Fruit fly (Drosophila melanogaster) whole organism, embryonic: ENCODE measurements around the gene CG13634.

ENCODE experiments used
- Aef1 ChIP-seq: fragments of 200-800 bp; sonication (Bioruptor generic); IDR thresholded peaks from 3 replicates; pipeline ENCODE4 v1.3.6; 2022; ENCODE audit warnings: missing biosample characterization, missing genetic modification characterization
- CG10543 ChIP-seq: fragments of 200-800 bp; sonication (Bioruptor generic); optimal IDR thresholded peaks from 3 replicates; lab custom pipeline; 2017; ENCODE audit warnings: missing biosample characterization, mild to moderate bottlenecking, missing genetic modification characterization, moderate library complexity
- CG11085 ChIP-seq: fragments of 200-800 bp; sonication (Bioruptor generic); IDR thresholded peaks from 2 replicates; pipeline ENCODE4 v1.3.6; 2022; ENCODE audit warnings: missing biosample characterization, missing genetic modification characterization
- CG11560 ChIP-seq: fragments of 200-800 bp; sonication (Bioruptor generic); IDR thresholded peaks from 3 replicates; pipeline ENCODE4 v1.3.6; 2022; ENCODE audit warnings: missing biosample characterization, missing genetic modification characterization
- CG13287 ChIP-seq: fragments of 200-800 bp; sonication (Bioruptor generic); IDR thresholded peaks from 2 replicates; pipeline ENCODE4 v1.3.6; 2022; ENCODE audit warnings: missing biosample characterization, missing genetic modification characterization; ENCODE audit not compliant: partially characterized antibody
- CG13775 ChIP-seq: fragments of 200-800 bp; sonication (Bioruptor generic); optimal IDR thresholded peaks from 3 replicates; lab custom pipeline; 2017; ENCODE audit warnings: missing biosample characterization, mild to moderate bottlenecking, missing genetic modification characterization
- CG1529 ChIP-seq: fragments of 200-800 bp; sonication (Bioruptor generic); optimal IDR thresholded peaks from 3 replicates; lab custom pipeline; 2018; ENCODE audit warnings: missing biosample characterization, missing genetic modification characterization
- CG1603 ChIP-seq: fragments of 200-800 bp; sonication (Bioruptor generic); optimal IDR thresholded peaks from 2 replicates; lab custom pipeline; 2019; ENCODE audit warnings: missing biosample characterization, mild to moderate bottlenecking, missing genetic modification characterization, moderate library complexity
- CG16779 ChIP-seq: fragments of 200-800 bp; sonication (Bioruptor generic); IDR thresholded peaks from 2 replicates; pipeline ENCODE4 v1.3.6; 2022; ENCODE audit warnings: missing biosample characterization, missing genetic modification characterization
- CG18764 ChIP-seq: fragments of 200-800 bp; sonication (Bioruptor generic); optimal IDR thresholded peaks from 3 replicates; lab custom pipeline; 2016; ENCODE audit warnings: missing biosample characterization, missing genetic modification characterization
- CG33557 ChIP-seq: fragments of 200-800 bp; sonication (Bioruptor generic); optimal IDR thresholded peaks from 2 replicates; lab custom pipeline; 2019; ENCODE audit warnings: missing biosample characterization, mild to moderate bottlenecking, missing genetic modification characterization, moderate library complexity
- CG3847 ChIP-seq: fragments of 200-800 bp; sonication (Bioruptor generic); IDR thresholded peaks from 2 replicates; pipeline ENCODE4 v1.3.6; 2022; ENCODE audit warnings: missing biosample characterization, missing genetic modification characterization
- CG6175 ChIP-seq: fragments of 200-800 bp; sonication (Bioruptor generic); IDR thresholded peaks from 3 replicates; pipeline ENCODE4 v1.3.6; 2022; ENCODE audit warnings: missing biosample characterization, missing genetic modification characterization
- CG7372 ChIP-seq: fragments of 200-800 bp; sonication (Bioruptor generic); IDR thresholded peaks from 2 replicates; pipeline ENCODE4 v1.3.6; 2022; ENCODE audit warnings: missing biosample characterization, missing genetic modification characterization
- CG8290 ChIP-seq, 3 experiments: fragments of 200-800 bp; sonication (Bioruptor generic); optimal IDR thresholded peaks; 2 replicates each; lab custom pipeline; 2016 to 2019; ENCODE audit warnings: missing biosample characterization in 3 of 3, missing genetic modification characterization in 3 of 3, mild to moderate bottlenecking in 2 of 3, moderate library complexity in 1 of 3
- CG9215 ChIP-seq: fragments of 200-800 bp; sonication (Bioruptor generic); IDR thresholded peaks from 2 replicates; pipeline ENCODE4 v1.3.6; 2022; ENCODE audit warnings: missing biosample characterization, missing genetic modification characterization
- CG9437 ChIP-seq: fragments of 200-800 bp; sonication (Bioruptor generic); optimal IDR thresholded peaks from 2 replicates; lab custom pipeline; 2018; ENCODE audit warnings: missing biosample characterization, mild to moderate bottlenecking, missing genetic modification characterization
- CG9797 ChIP-seq: fragments of 200-800 bp; sonication (Bioruptor generic); optimal IDR thresholded peaks from 3 replicates; lab custom pipeline; 2018; ENCODE audit warnings: missing biosample characterization, mild to moderate bottlenecking, missing genetic modification characterization
- CoRest ChIP-seq: fragments of 200-800 bp; sonication (Bioruptor generic); optimal IDR thresholded peaks from 3 replicates; lab custom pipeline; 2018; ENCODE audit warnings: missing biosample characterization, mild to moderate bottlenecking, missing genetic modification characterization, moderate library complexity
- ERR ChIP-seq: fragments of 200-800 bp; sonication (Bioruptor generic); optimal IDR thresholded peaks from 2 replicates; lab custom pipeline; 2016; ENCODE audit warnings: missing biosample characterization, missing genetic modification characterization
- Gug ChIP-seq: fragments of 200-800 bp; sonication (Bioruptor generic); IDR thresholded peaks from 4 replicates; pipeline ENCODE4 v1.3.6; 2022; ENCODE audit warnings: missing biosample characterization, missing genetic modification characterization
- HmgD ChIP-seq: fragments of 200-800 bp; sonication (Bioruptor generic); optimal IDR thresholded peaks from 3 replicates; lab custom pipeline; 2016; ENCODE audit warnings: missing biosample characterization, missing genetic modification characterization
- MESR4 ChIP-seq: fragments of 200-800 bp; sonication (Bioruptor generic); optimal IDR thresholded peaks from 2 replicates; lab custom pipeline; 2018; ENCODE audit warnings: missing biosample characterization, mild to moderate bottlenecking, missing genetic modification characterization, moderate library complexity
- NFAT ChIP-seq: fragments of 200-800 bp; sonication (Bioruptor generic); IDR thresholded peaks from 2 replicates; pipeline ENCODE4 v1.3.6; 2022; ENCODE audit warnings: missing biosample characterization, missing genetic modification characterization
- Nf-YA ChIP-seq: fragments of 200-800 bp; sonication (Bioruptor generic); IDR thresholded peaks from 2 replicates; pipeline ENCODE4 v1.3.6; 2022; ENCODE audit warnings: missing biosample characterization, missing genetic modification characterization
- Nf-YB ChIP-seq: fragments of 200-800 bp; sonication (Bioruptor generic); optimal IDR thresholded peaks from 3 replicates; lab custom pipeline; 2019; ENCODE audit warnings: missing biosample characterization, mild to moderate bottlenecking, missing genetic modification characterization, moderate library complexity
- Pdp1 ChIP-seq, 2 experiments: fragments of 200-800 bp; sonication (Bioruptor generic); optimal IDR thresholded peaks; 3 replicates each; lab custom pipeline; 2016; ENCODE audit warnings: missing biosample characterization in 2 of 2, missing genetic modification characterization in 2 of 2, mild to moderate bottlenecking in 1 of 2, moderate library complexity in 1 of 2
- Scr ChIP-seq: fragments of 200-800 bp; sonication (Bioruptor generic); IDR thresholded peaks from 2 replicates; pipeline ENCODE4 v1.3.6; 2022; ENCODE audit warnings: missing biosample characterization, missing genetic modification characterization; ENCODE audit not compliant: partially characterized antibody
- Ssrp ChIP-seq: fragments of 200-800 bp; sonication (Bioruptor generic); optimal IDR thresholded peaks from 2 replicates; lab custom pipeline; 2018; ENCODE audit warnings: missing biosample characterization, mild to moderate bottlenecking, missing genetic modification characterization, moderate library complexity
- Xrp1 ChIP-seq: fragments of 200-800 bp; sonication (Bioruptor generic); IDR thresholded peaks from 2 replicates; pipeline ENCODE4 v1.3.6; 2022; ENCODE audit warnings: missing biosample characterization, missing genetic modification characterization
- cato ChIP-seq: fragments of 200-800 bp; sonication (Bioruptor generic); optimal IDR thresholded peaks from 2 replicates; lab custom pipeline; 2016; ENCODE audit warnings: missing biosample characterization, missing genetic modification characterization, borderline replicate concordance
- chif ChIP-seq, 2 experiments: fragments of 200-800 bp; sonication (Bioruptor generic); optimal IDR thresholded peaks; 3 replicates each; lab custom pipeline; 2016; ENCODE audit warnings: missing biosample characterization in 2 of 2, missing genetic modification characterization in 2 of 2
- chn ChIP-seq: fragments of 200-800 bp; sonication (Bioruptor generic); optimal IDR thresholded peaks from 2 replicates; lab custom pipeline; 2016; ENCODE audit warnings: missing biosample characterization, missing genetic modification characterization
- corto ChIP-seq: fragments of 200-800 bp; sonication (Bioruptor generic); optimal IDR thresholded peaks from 2 replicates; lab custom pipeline; 2016; ENCODE audit warnings: missing biosample characterization, mild to moderate bottlenecking, missing genetic modification characterization, moderate library complexity
- cwo ChIP-seq: fragments of 200-800 bp; sonication (Bioruptor generic); optimal IDR thresholded peaks from 3 replicates; lab custom pipeline; 2017; ENCODE audit warnings: missing biosample characterization, missing genetic modification characterization, mild to moderate bottlenecking, moderate library complexity, missing genetic modification reagents
- da ChIP-seq: fragments of 200-800 bp; sonication (Bioruptor generic); optimal IDR thresholded peaks from 2 replicates; lab custom pipeline; 2016; ENCODE audit warnings: missing biosample characterization, missing genetic modification characterization
- gcm ChIP-seq: fragments of 200-800 bp; sonication (Bioruptor generic); optimal IDR thresholded peaks from 2 replicates; lab custom pipeline; 2019; ENCODE audit warnings: missing biosample characterization, mild to moderate bottlenecking, missing genetic modification characterization, moderate library complexity
- gem ChIP-seq: fragments of 200-800 bp; sonication (Bioruptor generic); optimal IDR thresholded peaks from 2 replicates; lab custom pipeline; 2019; ENCODE audit warnings: missing biosample characterization, mild to moderate bottlenecking, missing genetic modification characterization, moderate library complexity
- inv ChIP-seq: fragments of 200-800 bp; sonication (Bioruptor generic); IDR thresholded peaks from 2 replicates; pipeline ENCODE4 v1.3.6; 2022; ENCODE audit warnings: missing biosample characterization, missing genetic modification characterization; ENCODE audit not compliant: partially characterized antibody
- lov ChIP-seq, 2 experiments: fragments of 200-800 bp in 1 of 2; fragments of >200 bp in 1 of 2; sonication (Bioruptor generic) in 1 of 2; IDR thresholded peaks in 1 of 2; optimal IDR thresholded peaks in 1 of 2; 2 replicates in 1 of 2; 3 replicates in 1 of 2; pipeline versions ENCODE4 v1.3.6 to Lab custom; 2017 to 2022; ENCODE audit warnings: missing biosample characterization in 1 of 2, missing genetic modification characterization in 1 of 2
- peb ChIP-seq: fragments of 200-800 bp; sonication (Bioruptor generic); IDR thresholded peaks from 2 replicates; pipeline ENCODE4 v1.3.6; 2022; ENCODE audit warnings: missing biosample characterization, missing genetic modification characterization
- pros ChIP-seq: fragments of 200-800 bp; sonication (Bioruptor generic); optimal IDR thresholded peaks from 3 replicates; lab custom pipeline; 2019; ENCODE audit warnings: missing biosample characterization, mild to moderate bottlenecking, missing genetic modification characterization, moderate library complexity
- sc ChIP-seq, 3 experiments: fragments of >200 bp in 2 of 3; fragments of 200-800 bp in 1 of 3; sonication (Bioruptor generic) in 1 of 3; optimal IDR thresholded peaks; 2 replicates in 2 of 3; 3 replicates in 1 of 3; lab custom pipeline; 2017; ENCODE audit warnings: mild to moderate bottlenecking in 1 of 3, missing biosample characterization in 1 of 3, missing genetic modification characterization in 1 of 3, missing genetic modification reagents in 1 of 3
- seq ChIP-seq: fragments of 200-800 bp; sonication (Bioruptor generic); IDR thresholded peaks from 2 replicates; pipeline ENCODE4 v1.3.6; 2022; ENCODE audit warnings: missing biosample characterization, missing genetic modification characterization
- trh ChIP-seq: fragments of 200-800 bp; sonication (Bioruptor generic); optimal IDR thresholded peaks from 2 replicates; lab custom pipeline; 2016; ENCODE audit warnings: missing biosample characterization, missing genetic modification characterization
- twi ChIP-seq: fragments of 200-800 bp; optimal IDR thresholded peaks from 2 replicates; lab custom pipeline; 2019; ENCODE audit warnings: missing biosample characterization, mild to moderate bottlenecking, missing genetic modification characterization, moderate library complexity
- zen2 ChIP-seq: fragments of 200-800 bp; sonication (Bioruptor generic); IDR thresholded peaks from 3 replicates; pipeline ENCODE4 v1.3.6; 2022; ENCODE audit warnings: missing biosample characterization, missing genetic modification characterization; ENCODE audit not compliant: partially characterized antibody

The CG13634 gene

DNA sequence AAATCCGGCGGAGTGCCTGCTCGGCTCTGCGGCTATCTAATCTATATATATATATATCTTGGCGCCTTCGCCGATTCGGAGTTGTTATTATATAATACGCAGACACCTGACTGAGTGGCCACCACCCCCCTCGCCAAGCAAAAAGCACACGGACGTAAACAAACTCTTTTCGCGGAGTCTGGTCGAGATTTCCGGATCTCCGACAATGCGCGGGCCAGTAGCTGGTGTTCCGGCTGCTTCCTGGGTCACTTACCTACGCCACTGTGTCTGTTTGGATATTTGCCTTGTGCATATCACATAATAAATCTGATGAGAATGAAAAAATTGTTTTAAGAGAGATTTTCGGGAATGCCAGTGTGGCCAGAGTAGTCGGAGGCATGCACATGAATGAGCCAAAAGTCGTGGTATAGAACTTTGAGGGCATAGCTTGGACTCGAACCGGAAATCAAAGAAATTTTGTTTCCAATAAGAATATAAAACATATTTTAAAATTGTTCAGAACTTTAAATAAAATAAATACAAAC lies 2.8 kb downstream of the CG13634 start, which contains the start of gene CG5805 (continued):
- peak; percentile 90 for TF ChIP-seq CG3847
- TF ChIP-seq CG7372: peak; percentile 61; the same call in 1 of the 2 replicates
- peak; percentile 55; the same call in 1 of the 2 replicates for TF ChIP-seq CG16779
- no peak for TF ChIP-seq Gug (GFP tag; lab: Robert Waterston, UW)
- TF ChIP-seq CG1529: peak; percentile 70
- TF ChIP-seq corto (GFP tag; lab: Kevin White, UChicago): no peak
- TF ChIP-seq CoRest: peak; percentile 86
- peak; percentile 67 to 79 for TF ChIP-seq chif (GFP tag; optimal IDR thresholded peaks at IDR 0.05; lab: Kevin White, UChicago)
- peak; percentile 83 for TF ChIP-seq trh (GFP tag; lab: Kevin White, UChicago)
- peak; percentile 61 for TF ChIP-seq da (GFP tag; lab: Kevin White, UChicago)
- peak; percentile 72 for TF ChIP-seq CG9797 (GFP tag; lab: Kevin White, UChicago)
- peak; percentile 56 for TF ChIP-seq cwo
- peak; percentile 46 to 97 for TF ChIP-seq Pdp1 (GFP tag; optimal IDR thresholded peaks at IDR 0.05; lab: Kevin White, UChicago)
- peak; percentile 78 for TF ChIP-seq CG33557 (GFP tag; lab: Kevin White, UChicago)
- TF ChIP-seq CG18764: peak; percentile 75
- peak; percentile 58 for TF ChIP-seq Ssrp (tag; lab: Kevin White, UChicago)
- TF ChIP-seq CG9215: peak; percentile 55
- peak; percentile 78 for TF ChIP-seq NFAT (GFP tag; lab: Robert Waterston, UW)
- peak; percentile 38; the same call in 1 of the 2 replicates for TF ChIP-seq CG13287
- peak; percentile 78 for TF ChIP-seq CG9437 (GFP tag; lab: Kevin White, UChicago)
- peak; percentile 83 for TF ChIP-seq CG11085 (GFP tag; lab: Robert Waterston, UW)
- TF ChIP-seq twi (tag; lab: Kevin White, UChicago): no peak
- peak; percentile 76 for TF ChIP-seq Nf-YA (GFP tag; lab: Robert Waterston, UW)
- no peak for TF ChIP-seq sc (optimal IDR thresholded peaks at IDR 0.05; lab: Kevin White, UChicago)
- TF ChIP-seq sc (GFP tag; optimal IDR thresholded peaks at IDR 0.05; lab: Kevin White, UChicago): peak; percentile 75
- no peak for TF ChIP-seq gem
- no peak for TF ChIP-seq lov (optimal IDR thresholded peaks at IDR 0.05; lab: Kevin White, UChicago)
- peak; percentile 92 for TF ChIP-seq lov (GFP tag; IDR thresholded peaks at IDR 0.05; lab: Robert Waterston, UW)
- no peak for TF ChIP-seq Xrp1 (GFP tag; lab: Robert Waterston, UW)
- peak; percentile 19; the same call in 1 of the 3 replicates for TF ChIP-seq Aef1 (GFP tag; lab: Robert Waterston, UW)
- peak; percentile 50 for TF ChIP-seq peb (GFP tag; lab: Robert Waterston, UW)
- TF ChIP-seq CG8290 (GFP tag; optimal IDR thresholded peaks at IDR 0.05; lab: Kevin White, UChicago): no peak
- peak in 1 of 2 experiments; percentile 41 for TF ChIP-seq CG8290 (tag; optimal IDR thresholded peaks at IDR 0.05; lab: Kevin White, UChicago)
- peak; percentile 91 for TF ChIP-seq CG1603 (tag; lab: Kevin White, UChicago)
- peak; percentile 68 for TF ChIP-seq cato (GFP tag; lab: Kevin White, UChicago)
- TF ChIP-seq inv: 0 out of 2 replicates have a peak, but pooled peaks have one; percentile 21
- TF ChIP-seq seq: peak; percentile 56; the same call in 1 of the 2 replicates
- no peak for TF ChIP-seq zen2 (GFP tag; lab: Robert Waterston, UW)
- TF ChIP-seq chn (GFP tag; lab: Kevin White, UChicago): peak; percentile 64
- TF ChIP-seq CG10543 (GFP tag; lab: Kevin White, UChicago): peak; percentile 86
- TF ChIP-seq HmgD (GFP tag; lab: Kevin White, UChicago): peak; percentile 69
- peak; percentile 46; the same call in 1 of the 3 replicates for TF ChIP-seq CG6175 (GFP tag; lab: Robert Waterston, UW)
- no peak for TF ChIP-seq pros (GFP tag; lab: Kevin White, UChicago)
- no peak for TF ChIP-seq Nf-YB (GFP tag; lab: Kevin White, UChicago)
- TF ChIP-seq CG11560 (tag; lab: Robert Waterston, UW): no peak; the same call in 2 of the 3 replicates
- TF ChIP-seq CG13775 (GFP tag; lab: Kevin White, UChicago): peak; percentile 93
- peak; percentile 96 for TF ChIP-seq MESR4 (GFP tag; lab: Kevin White, UChicago)
- TF ChIP-seq Scr (GFP tag; lab: Robert Waterston, UW): peak; percentile 21; the same call in 1 of the 2 replicates
- TF ChIP-seq ERR (GFP tag; lab: Kevin White, UChicago): peak; percentile 43
- TF ChIP-seq gcm (GFP tag; lab: Kevin White, UChicago): peak; percentile 60
